Worm (Caenorhabditis elegans) whole organism, mixed stage, embryonic: ENCODE results near the gene nlp-63.
A peak's percentile ranks its signal among the peaks of the same experiment; 100 is the strongest.

ENCODE experiments used
- bed-3 ChIP-seq: fragments of 200-800 bp; sonication (Bioruptor generic); optimal IDR thresholded peaks from 3 replicates; lab custom pipeline; 2018; ENCODE audit warnings: mild to moderate bottlenecking, missing genetic modification characterization, moderate library complexity, missing compliant biosample characterization
- blmp-1 ChIP-seq: fragments of 150-350 bp; optimal IDR thresholded peaks from 2 replicates; lab custom pipeline; 2014; ENCODE audit warnings: missing biosample characterization, missing genetic modification characterization
- ceh-39 ChIP-seq: fragments of 150-350 bp; optimal IDR thresholded peaks from 2 replicates; lab custom pipeline; 2014; ENCODE audit warnings: missing biosample characterization, missing genetic modification characterization
- ceh-43 ChIP-seq: fragments of 200-800 bp; sonication (Bioruptor generic); optimal IDR thresholded peaks from 2 replicates; lab custom pipeline; 2018; ENCODE audit warnings: mild to moderate bottlenecking, missing genetic modification characterization, moderate library complexity, missing compliant biosample characterization
- ceh-83 ChIP-seq: fragments of 200-800 bp; sonication (Bioruptor generic); optimal IDR thresholded peaks from 2 replicates; lab custom pipeline; 2018; ENCODE audit warnings: mild to moderate bottlenecking, missing genetic modification characterization, missing compliant biosample characterization
- ces-1 ChIP-seq: fragments of 150-350 bp; optimal IDR thresholded peaks from 2 replicates; lab custom pipeline; 2014; ENCODE audit warnings: missing biosample characterization, missing genetic modification reagents, missing genetic modification characterization
- cnd-1 ChIP-seq: fragments of 200-800 bp; sonication (Bioruptor generic); optimal IDR thresholded peaks from 2 replicates; lab custom pipeline; 2018; ENCODE audit warnings: mild to moderate bottlenecking, missing genetic modification characterization, missing compliant biosample characterization
- drap-1 ChIP-seq: fragments of 200-800 bp; sonication (Bioruptor generic); optimal IDR thresholded peaks from 3 replicates; lab custom pipeline; 2018; ENCODE audit warnings: mild to moderate bottlenecking, missing genetic modification characterization, missing compliant biosample characterization
- elt-1 ChIP-seq: sonication (generic microtip); optimal IDR thresholded peaks from 2 replicates; lab custom pipeline; 2017; ENCODE audit warnings: missing genetic modification characterization, mild to moderate bottlenecking, missing compliant biosample characterization, antibody characterized with exemption, moderate library complexity, borderline replicate concordance; ENCODE audit not compliant: insufficient read depth
- elt-3 ChIP-seq: fragments of 150-350 bp; optimal IDR thresholded peaks from 2 replicates; lab custom pipeline; 2014; ENCODE audit warnings: missing biosample characterization, missing genetic modification characterization
- flh-1 ChIP-seq: fragments of 200-800 bp; sonication (Bioruptor generic); optimal IDR thresholded peaks from 2 replicates; lab custom pipeline; 2018; ENCODE audit warnings: mild to moderate bottlenecking, missing genetic modification characterization, moderate library complexity, missing compliant biosample characterization
- ham-2 ChIP-seq: fragments of 200-800 bp; sonication (Bioruptor generic); optimal IDR thresholded peaks from 2 replicates; lab custom pipeline; 2018; ENCODE audit warnings: mild to moderate bottlenecking, missing genetic modification characterization, missing compliant biosample characterization
- hlh-1 ChIP-seq: fragments of 150-350 bp; optimal IDR thresholded peaks from 2 replicates; lab custom pipeline; 2014; ENCODE audit warnings: missing biosample characterization, missing genetic modification reagents, missing genetic modification characterization
- lin-13 ChIP-seq: fragments of 150-350 bp; optimal IDR thresholded peaks from 2 replicates; lab custom pipeline; 2014; ENCODE audit warnings: missing biosample characterization, missing genetic modification characterization
- lin-32 ChIP-seq: fragments of 200-800 bp; sonication (Bioruptor generic); optimal IDR thresholded peaks from 2 replicates; lab custom pipeline; 2018; ENCODE audit warnings: mild to moderate bottlenecking, missing genetic modification characterization, missing compliant biosample characterization
- lsy-2 ChIP-seq: fragments of 150-350 bp; optimal IDR thresholded peaks from 2 replicates; lab custom pipeline; 2014; ENCODE audit warnings: missing biosample characterization, missing genetic modification characterization
- mep-1 ChIP-seq: fragments of 150-350 bp; optimal IDR thresholded peaks from 2 replicates; lab custom pipeline; 2017; ENCODE audit warnings: missing biosample characterization, missing genetic modification reagents, missing genetic modification characterization, inconsistent platforms
- mls-2 ChIP-seq: sonication (generic microtip); optimal IDR thresholded peaks from 2 replicates; lab custom pipeline; 2016; ENCODE audit warnings: mild to moderate bottlenecking, missing genetic modification characterization, moderate library complexity, missing compliant biosample characterization
- nhr-2 ChIP-seq: fragments of 150-350 bp; optimal IDR thresholded peaks from 2 replicates; lab custom pipeline; 2014; ENCODE audit warnings: missing biosample characterization, missing genetic modification characterization
- nhr-237 ChIP-seq: fragments of 150-350 bp; optimal IDR thresholded peaks from 2 replicates; lab custom pipeline; 2014; ENCODE audit warnings: missing biosample characterization, missing genetic modification characterization
- nhr-76 ChIP-seq: sonication (generic microtip); optimal IDR thresholded peaks from 2 replicates; lab custom pipeline; 2017; ENCODE audit warnings: missing biosample characterization, missing genetic modification characterization
- pha-4 ChIP-seq: fragments of 150-350 bp; optimal IDR thresholded peaks from 2 replicates; lab custom pipeline; 2018; ENCODE audit warnings: missing biosample characterization, missing genetic modification reagents, missing genetic modification characterization
- snpc-4 ChIP-seq: fragments of 150-350 bp; optimal IDR thresholded peaks from 2 replicates; lab custom pipeline; 2014; ENCODE audit warnings: missing biosample characterization, missing genetic modification characterization
- tbx-8 ChIP-seq: fragments of 200-800 bp; sonication (Bioruptor generic); optimal IDR thresholded peaks from 2 replicates; lab custom pipeline; 2018; ENCODE audit warnings: mild to moderate bottlenecking, missing genetic modification characterization, moderate library complexity, missing compliant biosample characterization
- unc-120 ChIP-seq: sonication (generic microtip); optimal IDR thresholded peaks from 2 replicates; lab custom pipeline; 2017; ENCODE audit warnings: missing genetic modification characterization, missing compliant biosample characterization; ENCODE audit not compliant: poor library complexity, severe bottlenecking
- unc-39 ChIP-seq: fragments of 150-350 bp; optimal IDR thresholded peaks from 2 replicates; lab custom pipeline; 2014; ENCODE audit warnings: missing biosample characterization, missing genetic modification characterization
- unc-62 ChIP-seq: fragments of 150-350 bp; optimal IDR thresholded peaks from 2 replicates; lab custom pipeline; 2014; ENCODE audit warnings: missing biosample characterization, missing genetic modification reagents, missing genetic modification characterization
- zip-8 ChIP-seq: fragments of 150-350 bp; optimal IDR thresholded peaks from 2 replicates; lab custom pipeline; 2014; ENCODE audit warnings: missing biosample characterization, missing genetic modification characterization
- ztf-11 ChIP-seq: fragments of 150-350 bp; optimal IDR thresholded peaks from 2 replicates; lab custom pipeline; 2014; ENCODE audit warnings: missing biosample characterization, missing genetic modification characterization

The nlp-63 gene

ce11 chrII:10139177-10139640, 16.0 kb upstream of the nlp-63 start, which contains the start of gene asah-2:
Gene asah-2, plus strand, starts transcription at chrII:10139590.
- TF ChIP-seq unc-62 (GFP tag; lab: Kevin White, UChicago) = no peak
- TF ChIP-seq bed-3 (GFP tag; lab: Kevin White, UChicago) = no peak
- TF ChIP-seq ceh-43 (GFP tag; lab: Kevin White, UChicago) = no peak
- TF ChIP-seq elt-1 (tag; lab: Kevin White, UChicago) = no peak
- no peak for TF ChIP-seq cnd-1 (tag; lab: Kevin White, UChicago)
- TF ChIP-seq lin-32 (GFP tag; lab: Kevin White, UChicago) = no peak
- TF ChIP-seq unc-120 (tag; lab: Kevin White, UChicago) = no peak
- TF ChIP-seq flh-1 (GFP tag; lab: Kevin White, UChicago) = no peak
- TF ChIP-seq lsy-2 (tag; lab: Kevin White, UChicago) = no peak
- TF ChIP-seq drap-1 = no peak
- TF ChIP-seq mep-1 (tag; lab: Kevin White, UChicago) = no peak
- no peak for TF ChIP-seq nhr-76 (tag; lab: Kevin White, UChicago)

- peak; percentile 40 for TF ChIP-seq nhr-2 (tag; lab: Kevin White, UChicago)
- no peak for TF ChIP-seq tbx-8 (GFP tag; lab: Kevin White, UChicago)
Observed at ce11 chrII:10144092-10144491, 11.1 kb upstream of the nlp-63 start, which contains the start of gene F27E5.3. Gene F27E5.3, minus strand, starts transcription at chrII:10144192.

- TF ChIP-seq tbx-8 (GFP tag; lab: Kevin White, UChicago) (no peak), lsy-2 (tag; lab: Kevin White, UChicago) (peak; percentile 71)
Observed at ce11 chrII:10146488-10146887, 8.7 kb upstream of the nlp-63 start, which contains the start of gene pax-3. Gene pax-3, plus strand, starts transcription at chrII:10146570.

- TF ChIP-seq zip-8 (no peak), lin-13 (tag; lab: Kevin White, UChicago) (no peak), nhr-2 (tag; lab: Kevin White, UChicago) (no peak), ham-2 (GFP tag; lab: Kevin White, UChicago) (no peak), unc-120 (tag; lab: Kevin White, UChicago) (no peak), flh-1 (GFP tag; lab: Kevin White, UChicago) (no peak), snpc-4 (tag; lab: Kevin White, UChicago) (no peak), nhr-76 (tag; lab: Kevin White, UChicago) (no peak), unc-62 (GFP tag; lab: Kevin White, UChicago) (no peak), bed-3 (GFP tag; lab: Kevin White, UChicago) (no peak)
Observed at ce11 chrII:10147502-10147901, 7.7 kb upstream of the nlp-63 start.

- TF ChIP-seq pha-4 (no peak), bed-3 (GFP tag; lab: Kevin White, UChicago) (no peak), ztf-11 (no peak), ceh-83 (GFP tag; lab: Kevin White, UChicago) (no peak), zip-8 (no peak), ceh-39 (no peak), nhr-76 (tag; lab: Kevin White, UChicago) (no peak), tbx-8 (GFP tag; lab: Kevin White, UChicago) (no peak), ham-2 (GFP tag; lab: Kevin White, UChicago) (no peak), drap-1 (no peak), snpc-4 (tag; lab: Kevin White, UChicago) (no peak), elt-1 (tag; lab: Kevin White, UChicago) (no peak), nhr-237 (no peak), unc-39 (tag; lab: Kevin White, UChicago) (no peak), ces-1 (GFP tag; lab: Kevin White, UChicago) (no peak), blmp-1 (tag; lab: Kevin White, UChicago) (no peak)
- TF ChIP-seq, all 35 proteins: peak for 0
Observed at ce11 chrII:10162785-10163184, 7.6 kb downstream of the nlp-63 start.

- no peak for TF ChIP-seq lin-32 (GFP tag; lab: Kevin White, UChicago)
- no peak for TF ChIP-seq mls-2 (tag; lab: Kevin White, UChicago)
- TF ChIP-seq hlh-1 (tag; lab: Kevin White, UChicago) = no peak
- no peak for TF ChIP-seq ceh-43 (GFP tag; lab: Kevin White, UChicago)
- no peak for TF ChIP-seq elt-3 (tag; lab: Kevin White, UChicago)
Observed at ce11 chrII:10164137-10164536, 8.9 kb downstream of the nlp-63 start.
